Worm (Caenorhabditis elegans) whole organism, early embryonic: Measurements from ENCODE around the gene lhpp-1.

Source experiments
- B0310.2 ChIP-seq: sonication (generic microtip); optimal IDR thresholded peaks from 2 replicates; lab custom pipeline; 2016; ENCODE audit warnings: mild to moderate bottlenecking, missing genetic modification characterization, missing compliant biosample characterization
- F13C5.2 ChIP-seq: sonication (generic microtip); optimal IDR thresholded peaks from 2 replicates; lab custom pipeline; 2017; ENCODE audit warnings: mild to moderate bottlenecking, missing genetic modification characterization, inconsistent platforms, missing compliant biosample characterization
- aly-1 ChIP-seq: sonication (generic microtip); optimal IDR thresholded peaks from 2 replicates; lab custom pipeline; 2016; ENCODE audit warnings: missing genetic modification characterization, missing compliant biosample characterization
- ama-1 ChIP-seq: fragments of 150-350 bp; optimal IDR thresholded peaks from 2 replicates; lab custom pipeline; 2014
- ceh-13 ChIP-seq: fragments of 200-800 bp; sonication (Bioruptor generic); optimal IDR thresholded peaks from 2 replicates; lab custom pipeline; 2018; ENCODE audit warnings: mild to moderate bottlenecking, missing genetic modification characterization, missing compliant biosample characterization
- ceh-36 ChIP-seq: sonication (generic microtip); optimal IDR thresholded peaks from 2 replicates; lab custom pipeline; 2016; ENCODE audit warnings: missing genetic modification characterization, inconsistent platforms, missing compliant biosample characterization
- ets-7 ChIP-seq: sonication (generic microtip); optimal IDR thresholded peaks from 2 replicates; lab custom pipeline; 2016; ENCODE audit warnings: missing genotype, missing genetic modification characterization, missing compliant biosample characterization
- flt-1 ChIP-seq: fragments of 200-800 bp; sonication (Bioruptor generic); IDR thresholded peaks from 2 replicates; pipeline ENCODE4 v1.3.6; 2022; ENCODE audit warnings: missing genetic modification characterization, missing compliant biosample characterization
- hmbx-1 ChIP-seq: sonication (generic microtip); optimal IDR thresholded peaks from 2 replicates; lab custom pipeline; 2016; ENCODE audit warnings: mild to moderate bottlenecking, missing genetic modification characterization, missing compliant biosample characterization
- hmg-4 ChIP-seq: fragments of 200-800 bp; sonication (Bioruptor generic); optimal IDR thresholded peaks from 2 replicates; lab custom pipeline; 2018; ENCODE audit warnings: mild to moderate bottlenecking, missing genetic modification characterization, missing compliant biosample characterization
- hnd-1 ChIP-seq: sonication (generic microtip); optimal IDR thresholded peaks from 2 replicates; lab custom pipeline; 2016; ENCODE audit warnings: missing genetic modification characterization, missing compliant biosample characterization
- pes-1 ChIP-seq: fragments of 200-800 bp; sonication (Bioruptor generic); IDR thresholded peaks from 2 replicates; pipeline ENCODE4 v1.3.6; 2022; ENCODE audit warnings: missing genetic modification reagents, missing genetic modification characterization, missing compliant biosample characterization
- scrt-1 ChIP-seq: fragments of 200-800 bp; sonication (Bioruptor generic); IDR thresholded peaks from 2 replicates; pipeline ENCODE4 v1.3.6; 2022; ENCODE audit warnings: missing genetic modification characterization, missing compliant biosample characterization
- sea-1 ChIP-seq: fragments of 200-800 bp; sonication (Bioruptor generic); conservative IDR thresholded peaks from 2 replicates; pipeline ENCODE4 v1.3.6; 2022; ENCODE audit warnings: missing genetic modification characterization, missing compliant biosample characterization
- tbx-11 ChIP-seq: fragments of 200-800 bp; sonication (Bioruptor generic); IDR thresholded peaks from 2 replicates; pipeline ENCODE4 v1.3.6; 2022; ENCODE audit warnings: missing genetic modification characterization, missing compliant biosample characterization
- tbx-37 ChIP-seq: fragments of 200-800 bp; sonication (Bioruptor generic); conservative IDR thresholded peaks from 2 replicates; pipeline ENCODE4 v1.3.6; 2022; ENCODE audit warnings: missing genetic modification reagents, missing genetic modification characterization, missing compliant biosample characterization
- tra-4 ChIP-seq: sonication (generic microtip); optimal IDR thresholded peaks from 2 replicates; lab custom pipeline; 2017; ENCODE audit warnings: missing genetic modification characterization, missing compliant biosample characterization

Gene lhpp-1

DNA sequence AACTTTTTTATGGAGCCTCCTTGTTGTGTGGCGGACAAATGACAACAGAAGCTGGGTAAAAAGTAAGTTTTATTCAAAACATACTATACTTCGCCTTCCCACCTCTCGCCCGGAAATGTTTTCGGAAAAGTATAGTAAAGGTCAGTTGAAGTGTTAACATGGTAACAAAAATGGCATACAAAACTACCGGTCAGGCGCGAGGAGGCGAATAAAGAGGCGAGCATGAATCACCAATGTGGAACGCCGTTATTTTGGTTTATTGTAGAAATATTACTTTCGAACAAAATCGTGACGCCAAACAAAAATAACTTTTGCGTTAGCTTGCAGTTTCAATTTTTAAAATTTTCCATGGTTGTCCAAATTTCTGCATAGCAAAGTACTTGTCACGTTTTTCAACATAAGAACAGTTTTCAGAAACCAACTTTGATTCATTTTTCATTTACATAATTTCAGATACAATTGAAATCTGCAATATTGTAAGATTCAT lies 6.0 kb upstream of the lhpp-1 start, which contains the start of gene C13C4.8:
C13C4.8 (plus strand) TSS at position 437 of the 487 bp plus-strand sequence.
- TF ChIP-seq F13C5.2: no peak
- TF ChIP-seq hmbx-1: no peak
- no peak for TF ChIP-seq sea-1 (GFP tag; lab: Robert Waterston, UW)
- TF ChIP-seq B0310.2 (tag; lab: Kevin White, UChicago): no peak
- TF ChIP-seq ama-1: no peak
- no peak for TF ChIP-seq ceh-13 (GFP tag; lab: Kevin White, UChicago)
- no peak for TF ChIP-seq scrt-1 (GFP tag; lab: Robert Waterston, UW)
- TF ChIP-seq ets-7: no peak
- TF ChIP-seq ceh-36 (tag; lab: Kevin White, UChicago): no peak
- TF ChIP-seq hmg-4 (GFP tag; lab: Kevin White, UChicago): no peak
- no peak for TF ChIP-seq aly-1 (tag; lab: Kevin White, UChicago)
- TF ChIP-seq tbx-11 (GFP tag; lab: Robert Waterston, UW): no peak
- TF ChIP-seq tra-4 (tag; lab: Kevin White, UChicago): no peak
- TF ChIP-seq pes-1: no peak
- TF ChIP-seq flt-1 (GFP tag; lab: Robert Waterston, UW): no peak
- no peak for TF ChIP-seq hnd-1 (tag; lab: Kevin White, UChicago)
- TF ChIP-seq tbx-37 (GFP tag; lab: Robert Waterston, UW): no peak

ce11 chrV:12115150-12115549 lies 3.5 kb upstream of the lhpp-1 start:
- TF ChIP-seq hmbx-1 (no peak), pes-1 (no peak)

DNA sequence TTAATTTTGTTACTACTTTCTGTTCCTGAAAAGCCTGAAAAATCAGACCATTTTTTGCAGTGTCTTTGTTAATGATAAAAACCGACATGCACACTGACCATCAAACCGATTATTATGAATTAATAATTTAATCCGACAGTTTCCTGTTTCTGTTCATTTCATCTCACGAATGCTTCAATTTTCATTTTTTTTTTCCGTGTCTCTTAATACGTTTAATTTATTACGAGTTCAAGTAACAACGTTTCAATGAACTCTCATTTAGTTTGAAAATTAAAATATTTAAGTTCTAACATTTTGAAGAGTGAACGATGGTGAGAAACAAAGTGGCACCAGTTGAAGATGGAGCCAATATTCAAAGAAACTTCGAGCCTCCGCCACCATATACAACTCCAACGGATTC lies 3.1 kb upstream of the lhpp-1 start, which contains the start of gene spin-1:
spin-1 (plus strand) TSS at position 301 of the 400 bp plus-strand sequence.
- no peak for TF ChIP-seq B0310.2 (tag; lab: Kevin White, UChicago)
- no peak for TF ChIP-seq F13C5.2
- TF ChIP-seq tbx-11 (GFP tag; lab: Robert Waterston, UW): no peak
- TF ChIP-seq tra-4 (tag; lab: Kevin White, UChicago): no peak

ce11 chrV:12113726-12114125 lies 2.1 kb upstream of the lhpp-1 start:
- TF ChIP-seq tbx-11 (GFP tag; lab: Robert Waterston, UW): no peak
- TF ChIP-seq ama-1: no peak
- no peak for TF ChIP-seq hmbx-1
- TF ChIP-seq F13C5.2: no peak
- no peak for TF ChIP-seq hnd-1 (tag; lab: Kevin White, UChicago)
- TF ChIP-seq sea-1 (GFP tag; lab: Robert Waterston, UW): no peak
- no peak for TF ChIP-seq ceh-36 (tag; lab: Kevin White, UChicago)

DNA sequence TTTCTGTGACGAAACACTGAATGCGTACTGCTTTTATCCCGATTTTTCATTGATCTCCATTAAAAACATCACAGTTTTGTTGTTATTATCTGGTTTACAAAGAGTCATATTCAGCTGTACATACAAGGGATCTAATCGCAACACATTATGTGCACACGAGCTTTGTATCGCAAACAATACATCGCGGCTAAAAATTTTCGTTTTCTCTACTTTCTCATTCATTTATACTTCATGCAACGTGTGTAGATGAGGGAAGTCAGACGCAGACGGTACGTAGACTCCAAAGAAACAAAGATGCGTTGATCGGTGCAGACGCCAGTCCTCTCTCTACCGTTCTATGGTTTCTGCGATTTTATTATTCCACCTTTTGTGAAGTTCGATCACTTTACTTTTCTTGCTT lies 4.8 kb downstream of the lhpp-1 start, which contains the start of gene nhr-136:
nhr-136 (plus strand) TSS at position 301 of the 400 bp plus-strand sequence.
- TF ChIP-seq tbx-11 (GFP tag; lab: Robert Waterston, UW): no peak
- TF ChIP-seq B0310.2 (tag; lab: Kevin White, UChicago): no peak
- TF ChIP-seq flt-1 (GFP tag; lab: Robert Waterston, UW): no peak
- TF ChIP-seq hnd-1 (tag; lab: Kevin White, UChicago): no peak
- TF ChIP-seq ets-7: no peak
- TF ChIP-seq ceh-36 (tag; lab: Kevin White, UChicago): no peak
- TF ChIP-seq tra-4 (tag; lab: Kevin White, UChicago): no peak
- no peak for TF ChIP-seq ama-1
- no peak for TF ChIP-seq aly-1 (tag; lab: Kevin White, UChicago)
- no peak for TF ChIP-seq F13C5.2
- TF ChIP-seq scrt-1 (GFP tag; lab: Robert Waterston, UW): no peak
- TF ChIP-seq pes-1: no peak
- TF ChIP-seq sea-1 (GFP tag; lab: Robert Waterston, UW): no peak
- no peak for TF ChIP-seq hmg-4 (GFP tag; lab: Kevin White, UChicago)
- TF ChIP-seq ceh-13 (GFP tag; lab: Kevin White, UChicago): no peak

- TF ChIP-seq B0310.2 (tag; lab: Kevin White, UChicago) (no peak), flt-1 (GFP tag; lab: Robert Waterston, UW) (no peak), ceh-36 (tag; lab: Kevin White, UChicago) (no peak), sea-1 (GFP tag; lab: Robert Waterston, UW) (no peak), tbx-37 (GFP tag; lab: Robert Waterston, UW) (no peak), hnd-1 (tag; lab: Kevin White, UChicago) (no peak), hmg-4 (GFP tag; lab: Kevin White, UChicago) (no peak), tbx-11 (GFP tag; lab: Robert Waterston, UW) (no peak), ceh-13 (GFP tag; lab: Kevin White, UChicago) (no peak), ama-1 (no peak), F13C5.2 (no peak), scrt-1 (GFP tag; lab: Robert Waterston, UW) (no peak), hmbx-1 (no peak), pes-1 (no peak), ets-7 (no peak)
These were observed 7.7 kb downstream of the lhpp-1 start, which contains the start of gene nhr-153 for ce11 chrV:12103920-12104319. TSS of gene nhr-153 (plus strand) at chrV:12104220.

- TF ChIP-seq pes-1 (no peak), flt-1 (GFP tag; lab: Robert Waterston, UW) (no peak), tra-4 (tag; lab: Kevin White, UChicago) (no peak), hmbx-1 (no peak), aly-1 (tag; lab: Kevin White, UChicago) (no peak), ceh-36 (tag; lab: Kevin White, UChicago) (no peak), sea-1 (GFP tag; lab: Robert Waterston, UW) (no peak)
These were observed 10.7 kb downstream of the lhpp-1 start, which contains the start of gene nhr-154 for ce11 chrV:12100794-12101343. TSS of gene nhr-154 (plus strand) at chrV:12101293.

DNA sequence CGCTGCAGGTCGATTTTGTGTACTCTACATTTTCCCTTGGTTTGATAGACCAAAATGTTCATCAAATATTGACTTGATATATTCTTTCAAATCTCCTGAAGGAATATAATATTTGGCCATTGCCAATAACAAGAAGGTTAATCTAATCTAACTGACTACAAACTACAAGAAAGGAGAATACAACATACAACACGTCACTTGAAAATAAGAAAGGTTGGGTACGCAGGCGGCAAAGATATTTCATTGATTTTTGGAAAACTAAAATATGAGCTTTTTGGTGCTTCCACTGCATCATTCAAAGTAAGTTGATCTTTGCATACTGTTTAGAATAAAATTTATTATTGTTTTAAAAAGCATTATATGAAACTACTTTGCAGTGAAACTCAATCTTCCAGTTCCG lies 13.5 kb downstream of the lhpp-1 start, which contains the start of gene nhr-209:
nhr-209 (plus strand) TSS at position 27 of the 400 bp plus-strand sequence.
- TF ChIP-seq sea-1 (GFP tag; lab: Robert Waterston, UW) (no peak), B0310.2 (tag; lab: Kevin White, UChicago) (no peak), ceh-36 (tag; lab: Kevin White, UChicago) (no peak), flt-1 (GFP tag; lab: Robert Waterston, UW) (no peak), scrt-1 (GFP tag; lab: Robert Waterston, UW) (no peak), pes-1 (no peak), hmg-4 (GFP tag; lab: Kevin White, UChicago) (no peak), F13C5.2 (no peak), ets-7 (no peak), ceh-13 (GFP tag; lab: Kevin White, UChicago) (no peak), hnd-1 (tag; lab: Kevin White, UChicago) (no peak), ama-1 (no peak), tra-4 (tag; lab: Kevin White, UChicago) (no peak), hmbx-1 (no peak), tbx-37 (GFP tag; lab: Robert Waterston, UW) (no peak), tbx-11 (GFP tag; lab: Robert Waterston, UW) (no peak), aly-1 (tag; lab: Kevin White, UChicago) (no peak)
